Fruit fly (Drosophila melanogaster) whole organism, embryonic: Measurements from ENCODE around the gene pes.

Experiments used
- CG11723 ChIP-seq: fragments of 200-800 bp; sonication (Bioruptor generic); optimal IDR thresholded peaks from 2 replicates; lab custom pipeline; 2017; ENCODE audit warnings: missing biosample characterization, mild to moderate bottlenecking, missing genetic modification characterization
- CG12744 ChIP-seq: fragments of 200-800 bp; sonication (Bioruptor generic); optimal IDR thresholded peaks from 2 replicates; lab custom pipeline; 2016; ENCODE audit warnings: missing biosample characterization, missing genetic modification characterization
- CG13123 ChIP-seq: fragments of 200-800 bp; sonication (Bioruptor generic); optimal IDR thresholded peaks from 2 replicates; lab custom pipeline; 2016; ENCODE audit warnings: missing biosample characterization, missing genetic modification characterization
- CG13775 ChIP-seq: fragments of 200-800 bp; sonication (Bioruptor generic); optimal IDR thresholded peaks from 3 replicates; lab custom pipeline; 2017; ENCODE audit warnings: missing biosample characterization, mild to moderate bottlenecking, missing genetic modification characterization
- CG14667 ChIP-seq: fragments of 200-800 bp; sonication (Bioruptor generic); IDR thresholded peaks from 2 replicates; pipeline ENCODE4 v1.3.6; 2022; ENCODE audit warnings: missing biosample characterization, missing genetic modification characterization
- CG17186 ChIP-seq: fragments of 200-800 bp; sonication (Bioruptor generic); optimal IDR thresholded peaks from 3 replicates; lab custom pipeline; 2017; ENCODE audit warnings: missing biosample characterization, missing genetic modification reagents, missing genetic modification characterization
- CG17359 ChIP-seq: fragments of 200-800 bp; sonication (Bioruptor generic); optimal IDR thresholded peaks from 3 replicates; lab custom pipeline; 2018; ENCODE audit warnings: missing biosample characterization, mild to moderate bottlenecking, missing genetic modification characterization, moderate library complexity
- CG17802 ChIP-seq: fragments of 200-800 bp; sonication (Bioruptor generic); optimal IDR thresholded peaks from 2 replicates; lab custom pipeline; 2018; ENCODE audit warnings: missing biosample characterization, mild to moderate bottlenecking, missing genetic modification characterization, moderate library complexity
- CG17912 ChIP-seq: fragments of 200-800 bp; sonication (Bioruptor generic); optimal IDR thresholded peaks from 2 replicates; lab custom pipeline; 2018; ENCODE audit warnings: missing biosample characterization, mild to moderate bottlenecking, missing genetic modification characterization
- CG18764 ChIP-seq: fragments of 200-800 bp; sonication (Bioruptor generic); optimal IDR thresholded peaks from 3 replicates; lab custom pipeline; 2016; ENCODE audit warnings: missing biosample characterization, missing genetic modification characterization
- CG2202 ChIP-seq: fragments of 200-800 bp; sonication (Bioruptor generic); optimal IDR thresholded peaks from 2 replicates; lab custom pipeline; 2018; ENCODE audit warnings: missing biosample characterization, mild to moderate bottlenecking, missing genetic modification characterization
- CG2678 ChIP-seq: fragments of 200-800 bp; sonication (Bioruptor generic); optimal IDR thresholded peaks from 3 replicates; lab custom pipeline; 2019; ENCODE audit warnings: missing biosample characterization, mild to moderate bottlenecking, missing genetic modification characterization, moderate library complexity
- CG2712 ChIP-seq: fragments of 200-800 bp; optimal IDR thresholded peaks from 3 replicates; lab custom pipeline; 2019; ENCODE audit warnings: missing biosample characterization, mild to moderate bottlenecking, missing genetic modification characterization, moderate library complexity
- CG30403 ChIP-seq: fragments of 200-800 bp; sonication (Bioruptor generic); optimal IDR thresholded peaks from 3 replicates; lab custom pipeline; 2016; ENCODE audit warnings: missing biosample characterization, missing genetic modification characterization
- CG3838 ChIP-seq: fragments of 200-800 bp; sonication (Bioruptor generic); optimal IDR thresholded peaks from 3 replicates; lab custom pipeline; 2016; ENCODE audit warnings: missing biosample characterization, missing genetic modification characterization
- CG7745 ChIP-seq: fragments of 200-800 bp; sonication (Bioruptor generic); optimal IDR thresholded peaks from 2 replicates; lab custom pipeline; 2018; ENCODE audit warnings: missing biosample characterization, mild to moderate bottlenecking, missing genetic modification characterization, moderate library complexity
- CG7786 ChIP-seq: fragments of 200-800 bp; sonication (Bioruptor generic); optimal IDR thresholded peaks from 2 replicates; lab custom pipeline; 2016; ENCODE audit warnings: missing biosample characterization, missing genetic modification characterization
- CG8290 ChIP-seq, 3 experiments: fragments of 200-800 bp; sonication (Bioruptor generic); optimal IDR thresholded peaks; 2 replicates each; lab custom pipeline; 2016 to 2019; ENCODE audit warnings: missing biosample characterization in 3 of 3, missing genetic modification characterization in 3 of 3, mild to moderate bottlenecking in 2 of 3, moderate library complexity in 1 of 3
- D ChIP-seq, 2 experiments: fragments of 200-800 bp in 1 of 2; fragments of >200 bp in 1 of 2; sonication (Bioruptor generic) in 1 of 2; optimal IDR thresholded peaks; 2 replicates in 1 of 2; 3 replicates in 1 of 2; lab custom pipeline; 2017; ENCODE audit warnings: mild to moderate bottlenecking in 1 of 2, missing biosample characterization in 1 of 2, missing genetic modification characterization in 1 of 2, missing genetic modification reagents in 1 of 2
- Dfd ChIP-seq, 2 experiments: fragments of >200 bp; optimal IDR thresholded peaks; 2 replicates each; lab custom pipeline; 2017; ENCODE audit warnings: missing biosample characterization in 2 of 2, missing genetic modification characterization in 2 of 2
- Ets65A ChIP-seq: fragments of 200-800 bp; sonication (Bioruptor generic); peaks from one replicate; lab custom pipeline; 2016; ENCODE audit warnings: missing biosample characterization, missing genetic modification characterization
- Fer3 ChIP-seq: fragments of 200-800 bp; sonication (Bioruptor generic); optimal IDR thresholded peaks from 2 replicates; lab custom pipeline; 2018; ENCODE audit warnings: missing biosample characterization, mild to moderate bottlenecking, missing genetic modification characterization, moderate library complexity
- HHEX ChIP-seq: fragments of 200-800 bp; sonication (Bioruptor generic); optimal IDR thresholded peaks from 3 replicates; lab custom pipeline; 2017; ENCODE audit warnings: missing biosample characterization, mild to moderate bottlenecking, missing genetic modification characterization, missing genetic modification reagents
- Jarid2 ChIP-seq: fragments of 200-800 bp; sonication (Bioruptor generic); optimal IDR thresholded peaks from 3 replicates; lab custom pipeline; 2017; ENCODE audit warnings: mild to moderate bottlenecking, missing biosample characterization, missing genetic modification reagents, missing genetic modification characterization
- Lhr ChIP-seq: fragments of 200-800 bp; sonication (Bioruptor generic); optimal IDR thresholded peaks from 3 replicates; lab custom pipeline; 2017; ENCODE audit warnings: mild to moderate bottlenecking, missing biosample characterization, missing genetic modification reagents, missing genetic modification characterization
- MBD-R2 ChIP-seq: fragments of 200-800 bp; sonication (Bioruptor generic); IDR thresholded peaks from 2 replicates; pipeline ENCODE4 v1.3.6; 2022; ENCODE audit warnings: missing biosample characterization, missing genetic modification characterization
- Myb ChIP-seq: fragments of 200-800 bp; sonication (Bioruptor generic); optimal IDR thresholded peaks from 2 replicates; lab custom pipeline; 2016; ENCODE audit warnings: missing biosample characterization, missing genetic modification characterization
- NFAT ChIP-seq: fragments of 200-800 bp; sonication (Bioruptor generic); IDR thresholded peaks from 2 replicates; pipeline ENCODE4 v1.3.6; 2022; ENCODE audit warnings: missing biosample characterization, missing genetic modification characterization
- Sox102F ChIP-seq: fragments of 200-800 bp; sonication (Bioruptor generic); optimal IDR thresholded peaks from 2 replicates; lab custom pipeline; 2018; ENCODE audit warnings: missing biosample characterization, mild to moderate bottlenecking, missing genetic modification characterization, moderate library complexity
- Ssrp ChIP-seq: fragments of 200-800 bp; sonication (Bioruptor generic); optimal IDR thresholded peaks from 2 replicates; lab custom pipeline; 2018; ENCODE audit warnings: missing biosample characterization, mild to moderate bottlenecking, missing genetic modification characterization, moderate library complexity
- Vsx1 ChIP-seq: fragments of 200-800 bp; sonication (Bioruptor generic); optimal IDR thresholded peaks from 2 replicates; lab custom pipeline; 2017; ENCODE audit warnings: missing biosample characterization, mild to moderate bottlenecking, missing genetic modification characterization, missing genetic modification reagents
- al ChIP-seq: fragments of 200-800 bp; sonication (Bioruptor generic); IDR thresholded peaks from 2 replicates; pipeline ENCODE4 v1.3.6; 2022; ENCODE audit warnings: missing biosample characterization, missing genetic modification characterization
- btn ChIP-seq: fragments of 200-800 bp; sonication (Bioruptor generic); optimal IDR thresholded peaks from 2 replicates; lab custom pipeline; 2016; ENCODE audit warnings: missing biosample characterization, missing genetic modification characterization
- cg ChIP-seq: fragments of 200-800 bp; sonication (Bioruptor generic); optimal IDR thresholded peaks from 3 replicates; lab custom pipeline; 2019; ENCODE audit warnings: missing biosample characterization, mild to moderate bottlenecking, missing genetic modification characterization, moderate library complexity
- eve ChIP-seq, 2 experiments: fragments of >200 bp; optimal IDR thresholded peaks; 2 replicates each; lab custom pipeline; 2017; ENCODE audit warnings: missing biosample characterization in 2 of 2, missing genetic modification characterization in 2 of 2
- exex ChIP-seq: fragments of 200-800 bp; sonication (Bioruptor generic); optimal IDR thresholded peaks from 4 replicates; lab custom pipeline; 2018; ENCODE audit warnings: missing biosample characterization, mild to moderate bottlenecking, missing genetic modification characterization, moderate library complexity
- fd96Cb ChIP-seq: fragments of 200-800 bp; sonication (Bioruptor generic); optimal IDR thresholded peaks from 2 replicates; lab custom pipeline; 2018; ENCODE audit warnings: missing biosample characterization, mild to moderate bottlenecking, missing genetic modification characterization, moderate library complexity
- gem ChIP-seq: fragments of 200-800 bp; sonication (Bioruptor generic); optimal IDR thresholded peaks from 2 replicates; lab custom pipeline; 2019; ENCODE audit warnings: missing biosample characterization, mild to moderate bottlenecking, missing genetic modification characterization, moderate library complexity
- inv ChIP-seq: fragments of 200-800 bp; sonication (Bioruptor generic); IDR thresholded peaks from 2 replicates; pipeline ENCODE4 v1.3.6; 2022; ENCODE audit warnings: missing biosample characterization, missing genetic modification characterization; ENCODE audit not compliant: partially characterized antibody
- lola ChIP-seq, 3 experiments: fragments of >200 bp in 2 of 3; fragments of 200-800 bp in 1 of 3; sonication (Bioruptor generic) in 1 of 3; optimal IDR thresholded peaks; 2 replicates each; lab custom pipeline; 2017 to 2019; ENCODE audit warnings: missing biosample characterization in 3 of 3, missing genetic modification characterization in 3 of 3, mild to moderate bottlenecking in 1 of 3, moderate library complexity in 1 of 3
- maf-S ChIP-seq: fragments of 200-800 bp; sonication (Bioruptor generic); optimal IDR thresholded peaks from 2 replicates; lab custom pipeline; 2016; ENCODE audit warnings: missing biosample characterization, missing genetic modification characterization
- mirr ChIP-seq: fragments of 200-800 bp; sonication (Bioruptor generic); optimal IDR thresholded peaks from 3 replicates; lab custom pipeline; 2018; ENCODE audit warnings: missing biosample characterization, mild to moderate bottlenecking, missing genetic modification characterization
- nau ChIP-seq: fragments of 200-800 bp; sonication (Bioruptor generic); optimal IDR thresholded peaks from 3 replicates; lab custom pipeline; 2017; ENCODE audit warnings: missing biosample characterization, mild to moderate bottlenecking, missing genetic modification characterization, missing genetic modification reagents
- p53 ChIP-seq: fragments of 200-800 bp; sonication (Bioruptor generic); optimal IDR thresholded peaks from 2 replicates; lab custom pipeline; 2016; ENCODE audit warnings: missing biosample characterization, missing genetic modification characterization
- phol ChIP-seq: fragments of 200-800 bp; sonication (Bioruptor generic); optimal IDR thresholded peaks from 3 replicates; lab custom pipeline; 2018; ENCODE audit warnings: missing biosample characterization, mild to moderate bottlenecking, missing genetic modification characterization, moderate library complexity
- shn ChIP-seq: fragments of 200-800 bp; sonication (Bioruptor generic); optimal IDR thresholded peaks from 3 replicates; lab custom pipeline; 2016; ENCODE audit warnings: missing biosample characterization, missing genetic modification characterization
- tgo ChIP-seq: fragments of 200-800 bp; sonication (Bioruptor generic); IDR thresholded peaks from 3 replicates; pipeline ENCODE4 v1.3.6; 2022; ENCODE audit warnings: missing biosample characterization, missing genetic modification characterization
- wor ChIP-seq: fragments of 200-800 bp; sonication (Bioruptor generic); IDR thresholded peaks from 2 replicates; pipeline ENCODE4 v1.3.6; 2022; ENCODE audit warnings: missing biosample characterization, missing genetic modification characterization
- zf30C ChIP-seq: fragments of 200-800 bp; sonication (Bioruptor generic); optimal IDR thresholded peaks from 3 replicates; lab custom pipeline; 2018; ENCODE audit warnings: missing biosample characterization, mild to moderate bottlenecking, missing genetic modification characterization

pes gene

dm6 chr2L:7965808-7966460 is 28.1 kb downstream of the pes start (continued):
- TF ChIP-seq D (optimal IDR thresholded peaks at IDR 0.05; lab: Kevin White, UChicago): no peak
- TF ChIP-seq D (GFP tag; optimal IDR thresholded peaks at IDR 0.05; lab: Kevin White, UChicago): peak; percentile 33
- TF ChIP-seq CG8290 (GFP tag; optimal IDR thresholded peaks at IDR 0.05; lab: Kevin White, UChicago): no peak
- TF ChIP-seq CG8290 (tag; optimal IDR thresholded peaks at IDR 0.05; lab: Kevin White, UChicago): no peak
- peak; percentile 44 for TF ChIP-seq CG17359 (tag; lab: Kevin White, UChicago)
- TF ChIP-seq fd96Cb (tag; lab: Kevin White, UChicago): peak; percentile 57
- no peak for TF ChIP-seq shn (GFP tag; lab: Kevin White, UChicago)
- no peak for TF ChIP-seq al (GFP tag; lab: Robert Waterston, UW)
- TF ChIP-seq Fer3 (tag; lab: Kevin White, UChicago): no peak
- TF ChIP-seq Dfd (GFP tag; optimal IDR thresholded peaks at IDR 0.05; lab: Kevin White, UChicago): no peak
- no peak for TF ChIP-seq Myb (GFP tag; lab: Kevin White, UChicago)
- no peak for TF ChIP-seq NFAT
- TF ChIP-seq HHEX (GFP tag; lab: Kevin White, UChicago): no peak
- TF ChIP-seq zf30C (GFP tag; lab: Kevin White, UChicago): no peak
- TF ChIP-seq gem (tag; lab: Kevin White, UChicago): peak; percentile 66
- peak; percentile 58 for TF ChIP-seq CG2678 (tag; lab: Kevin White, UChicago)
- peak; percentile 24 for TF ChIP-seq CG30403 (GFP tag; lab: Kevin White, UChicago)
- TF ChIP-seq Jarid2 (GFP tag; lab: Kevin White, UChicago): no peak
- peak; percentile 65 for TF ChIP-seq Sox102F (GFP tag; lab: Kevin White, UChicago)
- no peak for TF ChIP-seq CG17802 (tag; lab: Kevin White, UChicago)
- TF ChIP-seq CG2712 (tag; lab: Kevin White, UChicago): peak; percentile 60
- no peak for TF ChIP-seq tgo (GFP tag; lab: Robert Waterston, UW)
- peak; percentile 44 for TF ChIP-seq Ssrp (tag; lab: Kevin White, UChicago)
- TF ChIP-seq CG12744 (GFP tag; lab: Kevin White, UChicago): no peak
- no peak for TF ChIP-seq cg (GFP tag; lab: Kevin White, UChicago)
- TF ChIP-seq Lhr: no peak
- no peak for TF ChIP-seq btn (GFP tag; lab: Kevin White, UChicago)
- TF ChIP-seq eve (GFP tag; optimal IDR thresholded peaks at IDR 0.05; lab: Kevin White, UChicago): peak in 1 of 2 experiments; percentile 55
- TF ChIP-seq CG17912 (GFP tag; lab: Kevin White, UChicago): no peak
- TF ChIP-seq Vsx1 (GFP tag; lab: Kevin White, UChicago): peak; percentile 7
- TF ChIP-seq CG3838 (GFP tag; lab: Kevin White, UChicago): no peak
- peak in 1 of 3 experiments; percentile 22 for TF ChIP-seq lola (GFP tag; optimal IDR thresholded peaks at IDR 0.05; lab: Kevin White, UChicago)
- no peak for TF ChIP-seq CG13775 (GFP tag; lab: Kevin White, UChicago)
- TF ChIP-seq p53: no peak
- no peak for TF ChIP-seq CG11723
- no peak for TF ChIP-seq CG18764
- TF ChIP-seq maf-S (GFP tag; lab: Kevin White, UChicago): no peak
- TF ChIP-seq CG17186 (GFP tag; lab: Kevin White, UChicago): no peak
- no peak for TF ChIP-seq Ets65A (GFP tag; lab: Kevin White, UChicago)
- TF ChIP-seq MBD-R2 (GFP tag; lab: Robert Waterston, UW): no peak
- no peak for TF ChIP-seq inv (GFP tag; lab: Robert Waterston, UW)
- TF ChIP-seq mirr (GFP tag; lab: Kevin White, UChicago): no peak
- TF ChIP-seq phol: peak; percentile 72
- peak; percentile 24 for TF ChIP-seq nau (GFP tag; lab: Kevin White, UChicago)
- TF ChIP-seq CG7745: no peak
- TF ChIP-seq CG2202 (tag; lab: Kevin White, UChicago): no peak
- no peak for TF ChIP-seq wor (GFP tag; lab: Robert Waterston, UW)
- no peak for TF ChIP-seq CG7786 (GFP tag; lab: Kevin White, UChicago)
- no peak for TF ChIP-seq exex (tag; lab: Kevin White, UChicago)
- TF ChIP-seq CG13123 (GFP tag; lab: Kevin White, UChicago): no peak
- no peak for TF ChIP-seq CG14667 (GFP tag; lab: Robert Waterston, UW)
